Worm (Caenorhabditis elegans) whole organism, L4/young adult: ENCODE results near the gene srxa-1.

ENCODE experiments used
- W03F9.2 ChIP-seq: fragments of 150-350 bp; optimal IDR thresholded peaks from 2 replicates; lab custom pipeline; 2014; ENCODE audit warnings: missing biosample characterization, missing genetic modification characterization
- dao-5 ChIP-seq: sonication (generic microtip); optimal IDR thresholded peaks from 2 replicates; lab custom pipeline; 2016; ENCODE audit warnings: missing genotype, missing genetic modification characterization, moderate library complexity, missing compliant biosample characterization
- him-1 ChIP-seq: sonication (generic microtip); optimal IDR thresholded peaks from 2 replicates; lab custom pipeline; 2016; ENCODE audit warnings: missing genotype, missing genetic modification reagents, missing genetic modification characterization, missing compliant biosample characterization

- TF ChIP-seq him-1 (tag; lab: Kevin White, UChicago): no peak
- no peak for TF ChIP-seq dao-5 (tag; lab: Kevin White, UChicago)
- TF ChIP-seq W03F9.2 (tag; lab: Kevin White, UChicago): no peak
Measured at ce11 chrV:20749098-20749497, 17.2 kb downstream of the srxa-1 start.
